Worm (Caenorhabditis elegans): Measurements from ENCODE around the gene F13A7.14.
A peak's percentile ranks its signal among the peaks of the same experiment; 100 is the strongest.

ce11 chrV:16355941-16356340 is 45.8 kb upstream of the F13A7.14 start:
- TF ChIP-seq hlh-8 (tag; optimal IDR thresholded peaks at IDR 0.05) (peak; percentile 32), nhr-11 (tag; optimal IDR thresholded peaks at IDR 0.05) (no peak), ceh-24 (tag; optimal IDR thresholded peaks at IDR 0.05) (no peak)
